Fruit fly (Drosophila melanogaster) whole organism, embryonic: ENCODE measurements around the gene ovm.

Experiments
- Atf6 ChIP-seq: fragments of 200-800 bp; sonication (Bioruptor generic); IDR thresholded peaks from 2 replicates; pipeline ENCODE4 v1.3.6; 2022; ENCODE audit warnings: missing biosample characterization, missing genetic modification characterization
- B-H1 ChIP-seq: fragments of 200-800 bp; sonication (Bioruptor generic); IDR thresholded peaks from 3 replicates; pipeline ENCODE4 v1.3.6; 2022; ENCODE audit warnings: missing biosample characterization, missing genetic modification characterization
- Bdp1 ChIP-seq: fragments of 200-800 bp; sonication (Bioruptor generic); optimal IDR thresholded peaks from 3 replicates; lab custom pipeline; 2016; ENCODE audit warnings: missing biosample characterization, missing genetic modification characterization
- CG10267 ChIP-seq: fragments of 200-800 bp; sonication (Bioruptor generic); optimal IDR thresholded peaks from 2 replicates; lab custom pipeline; 2018; ENCODE audit warnings: missing biosample characterization, mild to moderate bottlenecking, missing genetic modification characterization, moderate library complexity
- CG10979 ChIP-seq: fragments of 200-800 bp; sonication (Bioruptor generic); optimal IDR thresholded peaks from 2 replicates; lab custom pipeline; 2018; ENCODE audit warnings: missing biosample characterization, mild to moderate bottlenecking, missing genetic modification characterization, moderate library complexity
- CG11695 ChIP-seq: fragments of 200-800 bp; sonication (Bioruptor generic); IDR thresholded peaks from 3 replicates; pipeline ENCODE4 v1.3.6; 2022; ENCODE audit warnings: missing biosample characterization, missing genetic modification characterization
- CG12942 ChIP-seq: fragments of 200-800 bp; sonication (Bioruptor generic); optimal IDR thresholded peaks from 3 replicates; lab custom pipeline; 2016; ENCODE audit warnings: missing biosample characterization, missing genetic modification characterization
- CG15479 ChIP-seq: fragments of 200-800 bp; sonication (Bioruptor generic); optimal IDR thresholded peaks from 3 replicates; lab custom pipeline; 2019; ENCODE audit warnings: missing biosample characterization, mild to moderate bottlenecking, missing genetic modification characterization, moderate library complexity
- CG1603 ChIP-seq: fragments of 200-800 bp; sonication (Bioruptor generic); optimal IDR thresholded peaks from 2 replicates; lab custom pipeline; 2019; ENCODE audit warnings: missing biosample characterization, mild to moderate bottlenecking, missing genetic modification characterization, moderate library complexity
- CG2199 ChIP-seq: fragments of 200-800 bp; sonication (Bioruptor generic); IDR thresholded peaks from 3 replicates; pipeline ENCODE4 v1.3.6; 2022; ENCODE audit warnings: missing biosample characterization, missing genetic modification characterization
- CG34376 ChIP-seq: fragments of 200-800 bp; sonication (Bioruptor generic); optimal IDR thresholded peaks from 2 replicates; lab custom pipeline; 2018; ENCODE audit warnings: missing biosample characterization, mild to moderate bottlenecking, missing genetic modification characterization
- CG7357 ChIP-seq: fragments of 200-800 bp; sonication (Bioruptor generic); IDR thresholded peaks from 3 replicates; pipeline ENCODE4 v1.3.6; 2022; ENCODE audit warnings: missing biosample characterization, missing genetic modification characterization
- CG7839 ChIP-seq: fragments of 200-800 bp; sonication (Bioruptor generic); optimal IDR thresholded peaks from 3 replicates; lab custom pipeline; 2018; ENCODE audit warnings: missing biosample characterization, mild to moderate bottlenecking, missing genetic modification characterization, moderate library complexity
- CG9797 ChIP-seq: fragments of 200-800 bp; sonication (Bioruptor generic); optimal IDR thresholded peaks from 3 replicates; lab custom pipeline; 2018; ENCODE audit warnings: missing biosample characterization, mild to moderate bottlenecking, missing genetic modification characterization
- CHES-1-like ChIP-seq: fragments of 200-800 bp; sonication (Bioruptor generic); optimal IDR thresholded peaks from 2 replicates; lab custom pipeline; 2016; ENCODE audit warnings: missing biosample characterization, missing genetic modification characterization
- CkIIα-i1 ChIP-seq: fragments of 200-800 bp; sonication (Bioruptor generic); IDR thresholded peaks from 2 replicates; pipeline ENCODE4 v1.3.6; 2022; ENCODE audit warnings: missing biosample characterization, missing genetic modification characterization
- D ChIP-seq, 2 experiments: fragments of 200-800 bp in 1 of 2; fragments of >200 bp in 1 of 2; sonication (Bioruptor generic) in 1 of 2; optimal IDR thresholded peaks; 2 replicates in 1 of 2; 3 replicates in 1 of 2; lab custom pipeline; 2017; ENCODE audit warnings: mild to moderate bottlenecking in 1 of 2, missing biosample characterization in 1 of 2, missing genetic modification characterization in 1 of 2, missing genetic modification reagents in 1 of 2
- Dll ChIP-seq: fragments of 200-800 bp; sonication (Bioruptor generic); IDR thresholded peaks from 4 replicates; pipeline ENCODE4 v1.3.6; 2022; ENCODE audit warnings: missing biosample characterization, missing genetic modification characterization; ENCODE audit not compliant: partially characterized antibody
- Kr ChIP-seq: fragments of 200-800 bp; sonication (Bioruptor generic); optimal IDR thresholded peaks from 2 replicates; lab custom pipeline; 2017; ENCODE audit warnings: missing biosample characterization, mild to moderate bottlenecking, missing genetic modification characterization
- Rfx ChIP-seq: fragments of 200-800 bp; sonication (Bioruptor generic); IDR thresholded peaks from 2 replicates; pipeline ENCODE4 v1.3.6; 2022; ENCODE audit warnings: missing biosample characterization, missing genetic modification characterization
- Xbp1 ChIP-seq: fragments of 200-800 bp; sonication (Bioruptor generic); optimal IDR thresholded peaks from 3 replicates; lab custom pipeline; 2016; ENCODE audit warnings: missing biosample characterization, mild to moderate bottlenecking, missing genetic modification characterization
- ab ChIP-seq: fragments of 200-800 bp; sonication (Bioruptor generic); optimal IDR thresholded peaks from 2 replicates; lab custom pipeline; 2016; ENCODE audit warnings: missing biosample characterization, missing genetic modification characterization
- amos ChIP-seq: fragments of 200-800 bp; sonication (Bioruptor generic); IDR thresholded peaks from 2 replicates; pipeline ENCODE4 v1.3.6; 2022; ENCODE audit warnings: missing biosample characterization, missing genetic modification characterization; ENCODE audit not compliant: partially characterized antibody
- ato ChIP-seq: fragments of 200-800 bp; sonication (Bioruptor generic); IDR thresholded peaks from 2 replicates; pipeline ENCODE4 v1.3.6; 2022; ENCODE audit warnings: missing biosample characterization, missing genetic modification characterization; ENCODE audit not compliant: partially characterized antibody
- bab2 ChIP-seq: fragments of 200-800 bp; sonication (Bioruptor generic); optimal IDR thresholded peaks from 2 replicates; lab custom pipeline; 2016; ENCODE audit warnings: missing biosample characterization, missing genetic modification characterization
- cad ChIP-seq: fragments of >200 bp; optimal IDR thresholded peaks from 2 replicates; lab custom pipeline; 2017; ENCODE audit warnings: missing biosample characterization, missing genetic modification characterization
- corto ChIP-seq: fragments of 200-800 bp; sonication (Bioruptor generic); optimal IDR thresholded peaks from 2 replicates; lab custom pipeline; 2016; ENCODE audit warnings: missing biosample characterization, mild to moderate bottlenecking, missing genetic modification characterization, moderate library complexity
- dmrt11E ChIP-seq: fragments of 200-800 bp; sonication (Bioruptor generic); optimal IDR thresholded peaks from 3 replicates; lab custom pipeline; 2018; ENCODE audit warnings: missing biosample characterization, mild to moderate bottlenecking, missing genetic modification characterization, moderate library complexity
- gcm ChIP-seq: fragments of 200-800 bp; sonication (Bioruptor generic); optimal IDR thresholded peaks from 2 replicates; lab custom pipeline; 2019; ENCODE audit warnings: missing biosample characterization, mild to moderate bottlenecking, missing genetic modification characterization, moderate library complexity
- lola ChIP-seq, 3 experiments: fragments of >200 bp in 2 of 3; fragments of 200-800 bp in 1 of 3; sonication (Bioruptor generic) in 1 of 3; optimal IDR thresholded peaks; 2 replicates each; lab custom pipeline; 2017 to 2019; ENCODE audit warnings: missing biosample characterization in 3 of 3, missing genetic modification characterization in 3 of 3, mild to moderate bottlenecking in 1 of 3, moderate library complexity in 1 of 3
- mirr ChIP-seq: fragments of 200-800 bp; sonication (Bioruptor generic); optimal IDR thresholded peaks from 3 replicates; lab custom pipeline; 2018; ENCODE audit warnings: missing biosample characterization, mild to moderate bottlenecking, missing genetic modification characterization
- pb ChIP-seq: fragments of 200-800 bp; sonication (Bioruptor generic); optimal IDR thresholded peaks from 3 replicates; lab custom pipeline; 2016; ENCODE audit warnings: missing biosample characterization, missing genetic modification characterization
- prd ChIP-seq, 3 experiments: fragments of >200 bp in 2 of 3; fragments of 200-800 bp in 1 of 3; sonication (Bioruptor generic) in 1 of 3; optimal IDR thresholded peaks in 2 of 3; IDR thresholded peaks in 1 of 3; 2 replicates in 2 of 3; 3 replicates in 1 of 3; pipeline versions ENCODE4 v1.3.6 to Lab custom; 2017 to 2022; ENCODE audit warnings: missing biosample characterization in 1 of 3, missing genetic modification characterization in 1 of 3
- slp2 ChIP-seq: fragments of 200-800 bp; sonication (Bioruptor generic); optimal IDR thresholded peaks from 2 replicates; lab custom pipeline; 2016; ENCODE audit warnings: missing biosample characterization, missing genetic modification characterization
- sna ChIP-seq: fragments of 200-800 bp; sonication (Bioruptor generic); IDR thresholded peaks from 2 replicates; pipeline ENCODE4 v1.3.6; 2022; ENCODE audit warnings: missing biosample characterization, missing genetic modification characterization; ENCODE audit not compliant: partially characterized antibody
- tll ChIP-seq, 2 experiments: fragments of 200-800 bp in 1 of 2; fragments of >200 bp in 1 of 2; sonication (Bioruptor generic) in 1 of 2; optimal IDR thresholded peaks; 2 replicates each; lab custom pipeline; 2017 to 2019; ENCODE audit warnings: missing biosample characterization in 2 of 2, missing genetic modification characterization in 2 of 2, mild to moderate bottlenecking in 1 of 2, moderate library complexity in 1 of 2
- twi ChIP-seq: fragments of 200-800 bp; optimal IDR thresholded peaks from 2 replicates; lab custom pipeline; 2019; ENCODE audit warnings: missing biosample characterization, mild to moderate bottlenecking, missing genetic modification characterization, moderate library complexity
- wek ChIP-seq: fragments of 200-800 bp; sonication (Bioruptor generic); optimal IDR thresholded peaks from 3 replicates; lab custom pipeline; 2018; ENCODE audit warnings: missing biosample characterization, mild to moderate bottlenecking, missing genetic modification characterization, moderate library complexity
- zen ChIP-seq: fragments of 200-800 bp; sonication (Bioruptor generic); optimal IDR thresholded peaks from 3 replicates; lab custom pipeline; 2018; ENCODE audit warnings: missing biosample characterization, mild to moderate bottlenecking, missing genetic modification characterization, moderate library complexity

Gene ovm

DNA sequence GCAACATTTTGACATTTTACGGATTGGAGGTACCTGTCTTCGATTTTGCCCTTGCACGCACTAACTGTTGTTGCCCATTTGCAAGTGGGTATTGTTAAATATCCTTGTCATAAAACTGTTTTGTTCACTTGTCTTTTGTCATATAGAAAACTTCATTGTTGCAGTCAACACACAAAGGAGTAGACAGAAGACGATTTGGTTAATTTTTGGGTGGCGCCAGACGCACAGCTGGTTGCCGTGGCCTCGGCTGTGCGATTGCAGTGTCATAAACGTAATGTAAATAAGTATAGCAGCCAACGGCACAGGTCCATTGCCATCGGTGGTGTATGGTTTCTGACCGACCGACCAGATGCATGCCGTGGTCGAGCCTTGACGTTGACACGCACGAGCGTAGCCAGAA, 49.5 kb downstream of the ovm start:
- TF ChIP-seq mirr (GFP tag; lab: Kevin White, UChicago) (no peak), bab2 (GFP tag; lab: Kevin White, UChicago) (no peak), slp2 (GFP tag; lab: Kevin White, UChicago) (no peak), CG1603 (no peak), ato (GFP tag; lab: Robert Waterston, UW) (no peak), Bdp1 (GFP tag; lab: Kevin White, UChicago) (no peak), CkIIα-i1 (no peak), ab (GFP tag; lab: Kevin White, UChicago) (no peak), CHES-1-like (no peak), lola (GFP tag; optimal IDR thresholded peaks at IDR 0.05; lab: Kevin White, UChicago) (no peak), dmrt11E (no peak), cad (GFP tag; lab: Kevin White, UChicago) (peak; percentile 97), twi (tag; lab: Kevin White, UChicago) (peak; percentile 43), Kr (GFP tag; lab: Kevin White, UChicago) (peak; percentile 14), Dll (GFP tag; lab: Robert Waterston, UW) (no peak), CG9797 (GFP tag; lab: Kevin White, UChicago) (no peak), CG11695 (GFP tag; lab: Robert Waterston, UW) (no peak), CG15479 (GFP tag; lab: Kevin White, UChicago) (peak; percentile 60), D (optimal IDR thresholded peaks at IDR 0.05; lab: Kevin White, UChicago) (peak; percentile 93), D (GFP tag; optimal IDR thresholded peaks at IDR 0.05; lab: Kevin White, UChicago) (no peak), Rfx (GFP tag; lab: Robert Waterston, UW) (no peak), CG7357 (no peak), prd (optimal IDR thresholded peaks at IDR 0.05; lab: Kevin White, UChicago) (no peak), prd (GFP tag; IDR thresholded peaks at IDR 0.05; lab: Robert Waterston, UW) (0 out of 3 replicates have a peak, but pooled peaks have one; percentile 29), CG34376 (no peak), CG10979 (tag; lab: Kevin White, UChicago) (no peak), tll (GFP tag; optimal IDR thresholded peaks at IDR 0.05; lab: Kevin White, UChicago) (peak in 1 of 2 experiments; percentile 82), CG7839 (tag; lab: Kevin White, UChicago) (no peak), zen (tag; lab: Kevin White, UChicago) (peak; percentile 99), sna (GFP tag; lab: Robert Waterston, UW) (no peak), pb (GFP tag; lab: Kevin White, UChicago) (no peak)

DNA sequence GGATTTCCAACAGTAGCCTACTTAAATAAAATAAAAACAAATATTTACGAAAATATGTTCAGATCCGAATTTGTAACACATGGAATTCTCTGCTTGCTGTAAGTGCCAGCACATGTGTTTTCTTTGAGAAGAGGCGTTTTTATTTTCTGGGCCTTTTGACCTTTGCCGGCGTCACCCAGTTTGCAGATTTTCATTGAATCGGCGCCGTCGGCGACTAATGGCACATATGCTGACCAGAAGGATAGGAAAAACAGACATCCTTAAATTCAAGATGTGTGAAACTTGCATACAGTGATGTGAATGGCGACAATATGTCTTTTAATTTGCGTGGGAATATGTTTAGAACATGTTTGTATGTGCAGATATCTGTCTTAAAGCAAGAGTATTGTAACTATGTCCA, 50.7 kb downstream of the ovm start:
- TF ChIP-seq B-H1 (GFP tag; lab: Robert Waterston, UW) = no peak
- TF ChIP-seq amos (GFP tag; lab: Robert Waterston, UW) = no peak
- TF ChIP-seq CG2199 = 0 out of 3 replicates have a peak, but pooled peaks have one; percentile 27
- no peak for TF ChIP-seq wek (GFP tag; lab: Kevin White, UChicago)
- no peak for TF ChIP-seq Atf6 (GFP tag; lab: Robert Waterston, UW)
- TF ChIP-seq gcm (GFP tag; lab: Kevin White, UChicago) = no peak
- TF ChIP-seq CG12942 (GFP tag; lab: Kevin White, UChicago) = no peak
- no peak for TF ChIP-seq corto (GFP tag; lab: Kevin White, UChicago)
- TF ChIP-seq CG10267 (tag; lab: Kevin White, UChicago) = no peak
- peak; percentile 100 for TF ChIP-seq twi (tag; lab: Kevin White, UChicago)
- TF ChIP-seq Xbp1 (GFP tag; lab: Kevin White, UChicago) = no peak
